Worm (Caenorhabditis elegans) whole organism, mixed stage, embryonic: Measurements from ENCODE around the gene spp-31.

Source experiments
- M03D4.4 ChIP-seq: sonication (generic microtip); optimal IDR thresholded peaks from 2 replicates; lab custom pipeline; 2017; ENCODE audit warnings: mild to moderate bottlenecking, missing genetic modification characterization, missing compliant biosample characterization
- bed-3 ChIP-seq: fragments of 200-800 bp; sonication (Bioruptor generic); optimal IDR thresholded peaks from 3 replicates; lab custom pipeline; 2018; ENCODE audit warnings: mild to moderate bottlenecking, missing genetic modification characterization, moderate library complexity, missing compliant biosample characterization
- blmp-1 ChIP-seq: fragments of 150-350 bp; optimal IDR thresholded peaks from 2 replicates; lab custom pipeline; 2014; ENCODE audit warnings: missing biosample characterization, missing genetic modification characterization
- ceh-39 ChIP-seq: fragments of 150-350 bp; optimal IDR thresholded peaks from 2 replicates; lab custom pipeline; 2014; ENCODE audit warnings: missing biosample characterization, missing genetic modification characterization
- ceh-83 ChIP-seq: fragments of 200-800 bp; sonication (Bioruptor generic); optimal IDR thresholded peaks from 2 replicates; lab custom pipeline; 2018; ENCODE audit warnings: mild to moderate bottlenecking, missing genetic modification characterization, missing compliant biosample characterization
- ces-1 ChIP-seq: fragments of 150-350 bp; optimal IDR thresholded peaks from 2 replicates; lab custom pipeline; 2014; ENCODE audit warnings: missing biosample characterization, missing genetic modification reagents, missing genetic modification characterization
- cnd-1 ChIP-seq: fragments of 200-800 bp; sonication (Bioruptor generic); optimal IDR thresholded peaks from 2 replicates; lab custom pipeline; 2018; ENCODE audit warnings: mild to moderate bottlenecking, missing genetic modification characterization, missing compliant biosample characterization
- elt-1 ChIP-seq: sonication (generic microtip); optimal IDR thresholded peaks from 2 replicates; lab custom pipeline; 2017; ENCODE audit warnings: missing genetic modification characterization, mild to moderate bottlenecking, missing compliant biosample characterization, antibody characterized with exemption, moderate library complexity, borderline replicate concordance; ENCODE audit not compliant: insufficient read depth
- flh-1 ChIP-seq: fragments of 200-800 bp; sonication (Bioruptor generic); optimal IDR thresholded peaks from 2 replicates; lab custom pipeline; 2018; ENCODE audit warnings: mild to moderate bottlenecking, missing genetic modification characterization, moderate library complexity, missing compliant biosample characterization
- ham-2 ChIP-seq: fragments of 200-800 bp; sonication (Bioruptor generic); optimal IDR thresholded peaks from 2 replicates; lab custom pipeline; 2018; ENCODE audit warnings: mild to moderate bottlenecking, missing genetic modification characterization, missing compliant biosample characterization
- hlh-1 ChIP-seq: fragments of 150-350 bp; optimal IDR thresholded peaks from 2 replicates; lab custom pipeline; 2014; ENCODE audit warnings: missing biosample characterization, missing genetic modification reagents, missing genetic modification characterization
- lin-13 ChIP-seq: fragments of 150-350 bp; optimal IDR thresholded peaks from 2 replicates; lab custom pipeline; 2014; ENCODE audit warnings: missing biosample characterization, missing genetic modification characterization
- lin-32 ChIP-seq: fragments of 200-800 bp; sonication (Bioruptor generic); optimal IDR thresholded peaks from 2 replicates; lab custom pipeline; 2018; ENCODE audit warnings: mild to moderate bottlenecking, missing genetic modification characterization, missing compliant biosample characterization
- lsy-2 ChIP-seq: fragments of 150-350 bp; optimal IDR thresholded peaks from 2 replicates; lab custom pipeline; 2014; ENCODE audit warnings: missing biosample characterization, missing genetic modification characterization
- mab-5 ChIP-seq: fragments of 150-350 bp; optimal IDR thresholded peaks from 2 replicates; lab custom pipeline; 2014; ENCODE audit warnings: missing biosample characterization, missing genetic modification characterization
- mep-1 ChIP-seq: fragments of 150-350 bp; optimal IDR thresholded peaks from 2 replicates; lab custom pipeline; 2017; ENCODE audit warnings: missing biosample characterization, missing genetic modification reagents, missing genetic modification characterization, inconsistent platforms
- mls-2 ChIP-seq: sonication (generic microtip); optimal IDR thresholded peaks from 2 replicates; lab custom pipeline; 2016; ENCODE audit warnings: mild to moderate bottlenecking, missing genetic modification characterization, moderate library complexity, missing compliant biosample characterization
- nhr-12 ChIP-seq: fragments of 150-350 bp; optimal IDR thresholded peaks from 2 replicates; lab custom pipeline; 2014; ENCODE audit warnings: missing biosample characterization, missing genetic modification characterization
- nhr-2 ChIP-seq: fragments of 150-350 bp; optimal IDR thresholded peaks from 2 replicates; lab custom pipeline; 2014; ENCODE audit warnings: missing biosample characterization, missing genetic modification characterization
- nhr-237 ChIP-seq: fragments of 150-350 bp; optimal IDR thresholded peaks from 2 replicates; lab custom pipeline; 2014; ENCODE audit warnings: missing biosample characterization, missing genetic modification characterization
- nhr-76 ChIP-seq: sonication (generic microtip); optimal IDR thresholded peaks from 2 replicates; lab custom pipeline; 2017; ENCODE audit warnings: missing biosample characterization, missing genetic modification characterization
- sem-2 ChIP-seq: fragments of 200-800 bp; sonication (Bioruptor generic); optimal IDR thresholded peaks from 2 replicates; lab custom pipeline; 2018; ENCODE audit warnings: mild to moderate bottlenecking, missing genetic modification characterization, missing compliant biosample characterization
- snpc-4 ChIP-seq: fragments of 150-350 bp; optimal IDR thresholded peaks from 2 replicates; lab custom pipeline; 2014; ENCODE audit warnings: missing biosample characterization, missing genetic modification characterization
- sptf-1 ChIP-seq: sonication (generic microtip); optimal IDR thresholded peaks from 2 replicates; lab custom pipeline; 2017; ENCODE audit warnings: mild to moderate bottlenecking, missing genetic modification characterization, moderate library complexity, missing compliant biosample characterization
- tbx-8 ChIP-seq: fragments of 200-800 bp; sonication (Bioruptor generic); optimal IDR thresholded peaks from 2 replicates; lab custom pipeline; 2018; ENCODE audit warnings: mild to moderate bottlenecking, missing genetic modification characterization, moderate library complexity, missing compliant biosample characterization
- unc-120 ChIP-seq: sonication (generic microtip); optimal IDR thresholded peaks from 2 replicates; lab custom pipeline; 2017; ENCODE audit warnings: missing genetic modification characterization, missing compliant biosample characterization; ENCODE audit not compliant: poor library complexity, severe bottlenecking
- unc-39 ChIP-seq: fragments of 150-350 bp; optimal IDR thresholded peaks from 2 replicates; lab custom pipeline; 2014; ENCODE audit warnings: missing biosample characterization, missing genetic modification characterization
- unc-62 ChIP-seq: fragments of 150-350 bp; optimal IDR thresholded peaks from 2 replicates; lab custom pipeline; 2014; ENCODE audit warnings: missing biosample characterization, missing genetic modification reagents, missing genetic modification characterization
- zip-8 ChIP-seq: fragments of 150-350 bp; optimal IDR thresholded peaks from 2 replicates; lab custom pipeline; 2014; ENCODE audit warnings: missing biosample characterization, missing genetic modification characterization
- ztf-11 ChIP-seq: fragments of 150-350 bp; optimal IDR thresholded peaks from 2 replicates; lab custom pipeline; 2014; ENCODE audit warnings: missing biosample characterization, missing genetic modification characterization

The spp-31 gene

DNA sequence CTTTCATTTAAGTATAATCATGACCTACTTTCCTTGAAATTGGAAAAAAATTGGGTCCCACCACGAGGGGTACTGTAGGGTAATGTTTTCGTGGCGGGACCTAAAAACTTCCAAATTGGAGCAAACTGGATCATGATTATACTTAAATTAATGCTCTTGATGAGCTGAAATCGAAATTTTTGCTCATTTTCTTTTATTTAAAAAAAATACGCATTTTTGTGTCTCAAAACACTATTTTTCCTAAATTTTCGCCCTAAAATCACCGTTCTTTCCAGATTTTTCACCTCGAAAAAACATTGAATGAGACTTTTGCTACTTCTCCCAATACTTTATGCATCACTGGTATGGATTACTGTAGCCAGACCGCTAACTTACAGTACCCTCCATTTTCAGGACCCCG lies at the start of gene spp-31:
spp-31 (plus strand) TSS at position 301 of the 400 bp plus-strand sequence.
- TF ChIP-seq tbx-8 (GFP tag; lab: Kevin White, UChicago) (no peak), ham-2 (GFP tag; lab: Kevin White, UChicago) (no peak), ces-1 (GFP tag; lab: Kevin White, UChicago) (no peak), lin-13 (no peak), unc-62 (GFP tag; lab: Kevin White, UChicago) (no peak), lsy-2 (tag; lab: Kevin White, UChicago) (no peak), sem-2 (GFP tag; lab: Kevin White, UChicago) (no peak), ceh-39 (tag; lab: Kevin White, UChicago) (no peak), sptf-1 (tag; lab: Kevin White, UChicago) (no peak), nhr-237 (tag; lab: Kevin White, UChicago) (no peak), M03D4.4 (tag; lab: Kevin White, UChicago) (no peak), blmp-1 (no peak), nhr-76 (tag; lab: Kevin White, UChicago) (no peak)

DNA sequence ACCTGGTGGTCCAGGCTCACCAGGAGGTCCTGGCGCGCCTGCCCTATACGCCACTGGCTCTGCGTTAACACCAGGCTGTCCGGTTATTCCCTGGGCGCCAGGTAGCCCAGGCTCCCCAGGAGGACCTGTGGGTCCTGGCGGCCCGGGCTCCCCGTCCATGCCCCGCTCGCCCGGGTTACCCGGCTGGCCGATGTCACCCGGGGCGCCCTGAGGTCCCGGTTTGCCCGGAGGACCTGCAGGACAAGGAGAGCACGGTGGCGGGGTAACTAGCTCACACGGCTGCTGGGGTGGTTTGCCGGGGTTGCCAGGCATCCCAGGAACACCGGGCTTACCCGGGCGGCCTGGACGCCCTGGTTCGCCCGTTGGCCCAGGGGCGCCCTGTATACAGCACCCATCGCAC lies 48.3 kb upstream of the spp-31 start:
- peak; percentile 46 for TF ChIP-seq sptf-1 (tag; lab: Kevin White, UChicago)
- TF ChIP-seq ceh-83 (GFP tag; lab: Kevin White, UChicago) = peak; percentile 59
- no peak for TF ChIP-seq snpc-4
- TF ChIP-seq mls-2 (tag; lab: Kevin White, UChicago) = no peak
- TF ChIP-seq sem-2 (GFP tag; lab: Kevin White, UChicago) = no peak

- TF ChIP-seq unc-62 (GFP tag; lab: Kevin White, UChicago) (no peak), bed-3 (GFP tag; lab: Kevin White, UChicago) (no peak), sem-2 (GFP tag; lab: Kevin White, UChicago) (no peak), elt-1 (no peak), mls-2 (tag; lab: Kevin White, UChicago) (no peak), zip-8 (tag; lab: Kevin White, UChicago) (no peak), lin-32 (GFP tag; lab: Kevin White, UChicago) (no peak), nhr-237 (tag; lab: Kevin White, UChicago) (no peak), flh-1 (GFP tag; lab: Kevin White, UChicago) (no peak), lin-13 (no peak)
Observed at ce11 chrIV:1359125-1359524, 47.2 kb upstream of the spp-31 start, which contains the start of gene col-105. Gene col-105, minus strand, starts transcription at chrIV:1359225.

ce11 chrIV:1361616-1362228 lies 44.6 kb upstream of the spp-31 start:
- TF ChIP-seq M03D4.4 (tag; lab: Kevin White, UChicago) = peak; percentile 11
- no peak for TF ChIP-seq ceh-83 (GFP tag; lab: Kevin White, UChicago)
- peak; percentile 80 for TF ChIP-seq lin-32 (GFP tag; lab: Kevin White, UChicago)
- peak; percentile 44 for TF ChIP-seq cnd-1 (tag; lab: Kevin White, UChicago)
- TF ChIP-seq unc-39 (tag; lab: Kevin White, UChicago) = no peak
- TF ChIP-seq unc-120 (tag; lab: Kevin White, UChicago) = peak; percentile 21
- TF ChIP-seq hlh-1 (tag; lab: Kevin White, UChicago) = peak; percentile 94
- no peak for TF ChIP-seq nhr-76 (tag; lab: Kevin White, UChicago)

DNA sequence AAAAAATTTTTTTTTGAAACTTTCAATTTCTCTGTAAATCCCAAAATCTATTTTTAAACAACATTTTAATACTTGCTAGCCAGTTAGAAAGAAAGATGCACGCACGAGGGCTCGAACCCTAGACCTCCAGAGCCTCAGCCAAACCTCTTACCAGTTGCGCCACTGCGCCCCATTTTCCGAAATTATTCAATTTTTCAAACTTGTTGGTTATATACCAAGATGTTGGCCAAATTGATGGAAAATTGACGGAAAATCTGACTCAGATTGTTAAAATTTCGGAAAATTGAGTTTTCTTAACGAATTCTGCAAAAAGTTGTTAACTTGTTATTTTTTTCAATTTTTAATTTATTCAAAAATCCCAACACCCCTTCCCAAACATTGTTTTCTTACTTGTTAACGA lies 40.6 kb upstream of the spp-31 start:
- TF ChIP-seq zip-8 (tag; lab: Kevin White, UChicago) (no peak), lin-32 (GFP tag; lab: Kevin White, UChicago) (no peak), ceh-83 (GFP tag; lab: Kevin White, UChicago) (no peak), mab-5 (tag; lab: Kevin White, UChicago) (no peak), elt-1 (no peak), ces-1 (GFP tag; lab: Kevin White, UChicago) (no peak), unc-62 (GFP tag; lab: Kevin White, UChicago) (no peak), ham-2 (GFP tag; lab: Kevin White, UChicago) (no peak), nhr-2 (tag; lab: Kevin White, UChicago) (no peak), lsy-2 (tag; lab: Kevin White, UChicago) (no peak), bed-3 (GFP tag; lab: Kevin White, UChicago) (no peak), ztf-11 (no peak), nhr-12 (tag; lab: Kevin White, UChicago) (no peak), mep-1 (no peak), cnd-1 (tag; lab: Kevin White, UChicago) (no peak), ceh-39 (tag; lab: Kevin White, UChicago) (no peak), nhr-237 (tag; lab: Kevin White, UChicago) (no peak)
- TF ChIP-seq, all 35 proteins: peak for 0
